Fruit fly (Drosophila melanogaster) whole organism, pupa: ENCODE results near the gene Or33c.

ENCODE experiments used
- CG12605 ChIP-seq: fragments of 200-800 bp; sonication (Bioruptor generic); IDR thresholded peaks from 2 replicates; pipeline ENCODE4 v1.3.6; 2022; ENCODE audit warnings: missing biosample characterization, missing genetic modification characterization
- CG13204 ChIP-seq: fragments of 200-800 bp; sonication (Bioruptor generic); optimal IDR thresholded peaks from 2 replicates; lab custom pipeline; 2018; ENCODE audit warnings: missing biosample characterization, mild to moderate bottlenecking, missing genetic modification characterization, moderate library complexity
- CG14655 ChIP-seq: fragments of 200-800 bp; sonication (Bioruptor generic); optimal IDR thresholded peaks from 3 replicates; lab custom pipeline; 2017; ENCODE audit warnings: mild to moderate bottlenecking, missing biosample characterization, missing genetic modification reagents, missing genetic modification characterization
- CG34367 ChIP-seq: fragments of 200-800 bp; sonication (Bioruptor generic); optimal IDR thresholded peaks from 2 replicates; lab custom pipeline; 2018; ENCODE audit warnings: missing biosample characterization, mild to moderate bottlenecking, missing genetic modification characterization
- CG9948 ChIP-seq: fragments of 200-800 bp; sonication (Bioruptor generic); optimal IDR thresholded peaks from 2 replicates; lab custom pipeline; 2018; ENCODE audit warnings: missing biosample characterization, mild to moderate bottlenecking, missing genetic modification characterization, moderate library complexity
- D1 ChIP-seq: fragments of 200-800 bp; sonication (Bioruptor generic); optimal IDR thresholded peaks from 2 replicates; lab custom pipeline; 2018; ENCODE audit warnings: missing biosample characterization, mild to moderate bottlenecking, missing genetic modification characterization, moderate library complexity
- EcR ChIP-seq: fragments of 200-800 bp; sonication (Bioruptor generic); optimal IDR thresholded peaks from 3 replicates; lab custom pipeline; 2019; ENCODE audit warnings: missing biosample characterization, missing genetic modification characterization, mild to moderate bottlenecking, moderate library complexity, missing genetic modification reagents
- Ets98B ChIP-seq: fragments of 200-800 bp; sonication (Bioruptor generic); IDR thresholded peaks from 2 replicates; pipeline ENCODE4 v1.3.6; 2022; ENCODE audit warnings: missing biosample characterization, missing genetic modification characterization
- Pif1A ChIP-seq: fragments of 200-800 bp; sonication (Bioruptor generic); optimal IDR thresholded peaks from 3 replicates; lab custom pipeline; 2016; ENCODE audit warnings: missing biosample characterization, missing genetic modification characterization
- gl ChIP-seq: fragments of 200-800 bp; sonication (Bioruptor generic); optimal IDR thresholded peaks from 2 replicates; lab custom pipeline; 2018; ENCODE audit warnings: missing biosample characterization, mild to moderate bottlenecking, missing genetic modification characterization
- rn ChIP-seq: fragments of 200-800 bp; sonication (Bioruptor generic); IDR thresholded peaks from 2 replicates; pipeline ENCODE4 v1.3.6; 2022; ENCODE audit warnings: missing biosample characterization, missing genetic modification characterization

- no peak for TF ChIP-seq CG34367
- no peak for TF ChIP-seq rn
- TF ChIP-seq D1 (tag; lab: Kevin White, UChicago) = no peak
- no peak for TF ChIP-seq CG12605 (GFP tag; lab: Robert Waterston, UW)
- TF ChIP-seq CG14655 (GFP tag; lab: Kevin White, UChicago) = no peak
- TF ChIP-seq Ets98B (GFP tag; lab: Robert Waterston, UW) = no peak
- no peak for TF ChIP-seq Pif1A (GFP tag; lab: Kevin White, UChicago)
- TF ChIP-seq EcR = no peak
- peak; percentile 9 for TF ChIP-seq CG9948 (tag; lab: Kevin White, UChicago)
- TF ChIP-seq gl = no peak
- no peak for TF ChIP-seq CG13204 (GFP tag; lab: Kevin White, UChicago)
Observed at dm6 chr2L:11980075-11980474, 42.3 kb downstream of the Or33c start.
